Worm (Caenorhabditis elegans) whole organism, L1 larva: ENCODE measurements around the gene Y59E9AL.36.
"Not testable (repeated sequence)": the region's sequence is repeated elsewhere in the genome, so short reads cannot be mapped to it uniquely, and the experiment has no call there.

Experiments used
- dpl-1 ChIP-seq, 3 experiments: fragments of 150-350 bp in 2 of 3; sonication (generic microtip) in 1 of 3; optimal IDR thresholded peaks; 2 replicates each; lab custom pipeline; 2014 to 2017; ENCODE audit warnings: missing biosample characterization in 3 of 3, missing genetic modification characterization in 3 of 3, missing genetic modification reagents in 3 of 3
- elt-2 ChIP-seq: sonication (generic microtip); optimal IDR thresholded peaks from 2 replicates; lab custom pipeline; 2016; ENCODE audit warnings: missing genetic modification characterization, mild to moderate bottlenecking, inconsistent platforms, missing compliant biosample characterization, missing genetic modification reagents
- mdl-1 ChIP-seq, 2 experiments: fragments of 150-350 bp; optimal IDR thresholded peaks; 2 replicates each; lab custom pipeline; 2014 to 2017; ENCODE audit warnings: missing biosample characterization in 2 of 2, missing genetic modification characterization in 2 of 2, inconsistent platforms in 1 of 2
- mep-1 ChIP-seq: fragments of 150-350 bp; optimal IDR thresholded peaks from 2 replicates; lab custom pipeline; 2014; ENCODE audit warnings: missing biosample characterization, missing genetic modification characterization
- nhr-237 ChIP-seq: fragments of 150-350 bp; optimal IDR thresholded peaks from 2 replicates; lab custom pipeline; 2014; ENCODE audit warnings: missing biosample characterization, missing genetic modification characterization
- nhr-76 ChIP-seq: sonication (generic microtip); optimal IDR thresholded peaks from 2 replicates; lab custom pipeline; 2017; ENCODE audit warnings: missing biosample characterization, missing genetic modification characterization
- unc-30 ChIP-seq: sonication (generic microtip); optimal IDR thresholded peaks from 2 replicates; lab custom pipeline; 2017; ENCODE audit warnings: missing biosample characterization, missing genetic modification characterization
- unc-62 ChIP-seq: fragments of 150-350 bp; optimal IDR thresholded peaks from 2 replicates; lab custom pipeline; 2014; ENCODE audit warnings: missing biosample characterization, missing genetic modification reagents, missing genetic modification characterization

DNA sequence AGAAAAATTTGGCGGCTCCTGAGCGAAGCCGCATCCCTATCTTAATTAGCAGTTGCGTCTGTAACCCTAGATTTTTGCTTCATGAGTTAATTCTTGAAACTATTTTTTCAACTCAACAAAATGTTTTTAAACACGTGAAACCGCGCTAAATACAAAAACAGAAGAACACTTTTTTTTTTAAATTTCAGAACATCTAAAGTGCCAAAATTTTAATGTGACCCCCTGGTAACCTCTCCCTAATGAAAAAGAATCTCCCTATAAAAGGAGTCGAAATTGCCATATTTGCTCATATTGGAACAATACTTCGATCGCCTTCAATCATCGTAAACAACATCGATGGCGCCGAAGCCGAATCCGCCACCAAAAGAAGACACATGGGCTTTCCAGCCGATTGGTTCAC is 9.2 kb upstream of the Y59E9AL.36 start, which contains the start of gene nsph-4.2:
- TF ChIP-seq dpl-1 (GFP tag; optimal IDR thresholded peaks at IDR 0.05; lab: Kevin White, UChicago); unc-30; mep-1; mdl-1 (tag; optimal IDR thresholded peaks at IDR 0.05; lab: Kevin White, UChicago); elt-2 (tag; lab: Kevin White, UChicago); nhr-237 (tag; lab: Kevin White, UChicago); nhr-76 (tag; lab: Kevin White, UChicago); unc-62 (GFP tag; lab: Kevin White, UChicago): not testable (repeated sequence)
